Fruit fly (Drosophila melanogaster) Kc167 (cell line): ENCODE results near the gene CG9784.
A peak's percentile ranks its signal among the peaks of the same experiment; 100 is the strongest.

Source experiments
- Myc ChIP-seq: fragments of >200 bp; optimal IDR thresholded peaks from 2 replicates; lab custom pipeline; 2017; ENCODE audit warnings: missing external identifiers
- Sin3A ChIP-seq: fragments of >200 bp; optimal IDR thresholded peaks from 2 replicates; lab custom pipeline; 2018; ENCODE audit warnings: missing external identifiers
- h ChIP-seq: fragments of >200 bp; optimal IDR thresholded peaks from 3 replicates; lab custom pipeline; 2018; ENCODE audit warnings: missing external identifiers
- insv ChIP-seq: fragments of >200 bp; optimal IDR thresholded peaks from 3 replicates; lab custom pipeline; 2018; ENCODE audit warnings: missing external identifiers
- psq ChIP-seq: fragments of >200 bp; optimal IDR thresholded peaks from 2 replicates; lab custom pipeline; 2017; ENCODE audit warnings: missing external identifiers
- ttk ChIP-seq: sonication (Bioruptor generic); optimal IDR thresholded peaks from 2 replicates; lab custom pipeline; 2017; ENCODE audit warnings: missing external identifiers

CG9784 gene

DNA sequence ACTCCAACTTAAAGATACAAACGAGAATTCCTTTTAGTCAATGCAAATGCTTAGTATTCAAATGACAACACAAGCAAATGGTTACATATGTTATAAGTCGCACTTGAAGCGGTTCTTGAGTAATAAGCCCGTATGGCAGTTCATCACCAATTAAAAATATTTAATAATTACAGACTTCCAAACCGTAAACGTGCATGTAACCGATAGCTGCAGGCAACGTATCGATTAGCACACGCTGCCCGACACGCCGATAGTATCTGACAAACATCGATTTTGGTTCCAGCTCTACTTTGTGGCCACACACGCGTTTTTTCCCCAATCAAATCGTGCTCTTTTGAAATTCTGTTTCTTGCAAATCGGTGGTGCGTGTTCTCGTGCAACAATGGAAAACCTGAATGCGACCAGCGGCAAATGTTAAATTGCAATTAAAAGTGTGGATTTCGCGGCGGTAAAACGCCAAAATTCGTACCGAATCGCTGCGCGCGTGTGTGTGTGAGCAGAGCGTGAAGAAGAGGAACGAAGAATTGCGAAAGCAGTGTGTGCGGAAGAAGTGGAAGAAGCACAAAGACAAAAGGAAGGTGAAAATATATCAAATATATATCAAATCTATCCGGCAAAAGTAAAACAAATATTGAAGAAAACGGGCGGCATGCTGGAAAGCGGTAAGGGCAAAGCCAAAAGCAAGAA, at the start of gene CG9784, which contains the start of gene Nup153:
Gene CG9784, minus strand, starts transcription at position 238 of the 687 bp plus-strand sequence.
Gene Nup153, plus strand, starts transcription at position 264 of the 687 bp plus-strand sequence.
- TF ChIP-seq Sin3A (lab: Kevin White, UChicago) (no peak), Myc (lab: Kevin White, UChicago) (no peak), insv (lab: Kevin White, UChicago) (no peak), h (lab: Kevin White, UChicago) (no peak), ttk (lab: Kevin White, UChicago) (no peak), psq (no peak)

DNA sequence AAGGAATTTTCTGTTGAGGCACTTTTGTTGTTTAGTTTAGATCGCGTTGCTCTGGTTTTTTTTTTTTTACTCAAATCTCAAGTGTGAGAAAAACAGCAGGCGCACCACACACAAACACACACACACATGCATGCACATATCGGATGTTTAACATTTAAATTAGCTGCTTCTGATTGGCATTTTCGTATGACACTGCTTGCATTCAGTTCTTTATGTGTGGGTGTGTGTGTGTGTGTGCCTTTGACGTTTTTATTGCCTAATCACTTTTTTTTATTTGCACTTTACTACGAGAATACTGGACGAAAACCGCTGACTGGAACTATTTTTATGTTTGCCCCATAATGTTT, 49.4 kb upstream of the CG9784 start:
- TF ChIP-seq Myc (lab: Kevin White, UChicago) = no peak
- no peak for TF ChIP-seq h (lab: Kevin White, UChicago)
- TF ChIP-seq insv (lab: Kevin White, UChicago) = no peak
- no peak for TF ChIP-seq Sin3A (lab: Kevin White, UChicago)
- TF ChIP-seq ttk (lab: Kevin White, UChicago) = no peak

DNA sequence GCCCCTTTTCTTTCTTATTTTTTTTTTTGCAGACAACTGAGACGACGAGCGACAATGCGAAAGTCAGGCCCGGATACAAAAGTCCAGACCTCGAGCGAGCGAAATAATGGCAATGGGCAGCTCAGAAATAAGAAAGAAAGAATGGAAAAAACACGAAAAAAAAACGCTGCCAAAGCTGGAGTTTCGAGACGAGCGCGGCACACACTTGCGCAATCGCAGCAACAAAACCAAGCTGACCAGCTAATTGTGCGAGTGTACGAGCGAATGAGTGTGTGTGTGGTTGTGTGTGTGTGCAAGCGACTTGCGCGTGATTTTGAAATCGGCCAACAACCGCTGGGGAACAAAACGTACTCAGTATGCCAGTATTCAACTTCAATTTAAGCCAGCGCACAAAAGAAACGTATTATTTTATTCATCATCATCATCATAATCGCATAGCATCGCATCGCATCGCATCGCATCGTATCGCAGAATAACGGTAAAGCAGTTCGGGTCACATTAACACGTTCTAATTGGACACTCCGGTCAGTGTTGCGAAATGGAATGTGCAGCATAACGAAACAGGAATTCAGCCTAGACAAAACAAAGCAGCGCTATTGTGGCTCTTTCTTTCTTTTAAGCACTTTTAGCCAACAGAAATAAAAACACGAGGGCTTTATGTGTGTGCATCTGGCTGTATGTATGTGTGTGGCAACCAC, 48.9 kb upstream of the CG9784 start:
- TF ChIP-seq h (lab: Kevin White, UChicago) (no peak), insv (lab: Kevin White, UChicago) (no peak), Myc (lab: Kevin White, UChicago) (no peak), Sin3A (lab: Kevin White, UChicago) (no peak), ttk (lab: Kevin White, UChicago) (no peak), psq (no peak)

DNA sequence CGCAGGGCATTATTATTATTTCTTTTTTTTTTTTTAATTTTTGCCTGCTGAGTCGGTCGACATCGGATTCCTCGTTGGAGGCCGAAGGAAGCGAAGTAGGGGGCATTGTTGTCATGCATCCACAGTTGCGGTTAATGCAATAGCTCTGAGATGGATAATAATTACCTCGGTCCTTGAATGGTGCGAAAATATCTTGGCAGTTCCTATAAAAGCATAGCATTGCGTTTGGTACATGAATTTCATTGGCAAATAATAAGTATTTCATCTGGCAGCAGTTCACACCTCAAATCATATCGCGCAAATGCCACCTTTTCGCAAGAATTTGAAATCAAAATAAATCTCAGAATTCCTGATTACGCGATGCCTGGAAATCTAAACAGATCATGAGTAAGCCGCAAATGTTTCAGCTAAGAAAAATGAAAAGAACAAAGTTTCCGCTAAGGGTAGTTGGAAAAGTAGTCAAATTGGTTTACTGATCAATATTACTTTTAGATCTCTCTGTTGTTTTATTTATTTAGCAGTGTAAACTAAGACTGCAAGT, 48.1 kb upstream of the CG9784 start:
- TF ChIP-seq Myc (lab: Kevin White, UChicago) (no peak), Sin3A (lab: Kevin White, UChicago) (no peak), insv (lab: Kevin White, UChicago) (no peak)

DNA sequence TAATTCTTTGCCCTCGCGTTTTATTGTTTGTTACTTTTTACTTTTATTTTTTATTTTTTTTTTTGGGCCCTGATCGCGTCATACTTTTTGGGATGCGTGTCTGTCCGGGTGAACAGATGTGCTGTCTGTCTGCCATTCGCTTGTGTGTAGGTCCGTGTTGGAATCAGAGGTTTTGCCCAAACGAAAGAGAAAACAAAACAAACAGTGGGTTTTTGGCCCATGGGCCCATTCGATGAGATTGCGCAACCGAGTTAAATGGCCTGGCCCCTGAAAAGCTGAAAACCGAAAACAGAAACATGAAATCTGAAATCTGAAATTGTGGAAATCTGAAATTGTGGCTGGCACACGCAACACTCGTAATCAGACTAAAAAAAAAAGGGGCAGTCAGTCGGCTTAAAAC, 46.5 kb upstream of the CG9784 start:
- no peak for TF ChIP-seq h (lab: Kevin White, UChicago)
- TF ChIP-seq Myc (lab: Kevin White, UChicago) = no peak
- no peak for TF ChIP-seq insv (lab: Kevin White, UChicago)
- no peak for TF ChIP-seq ttk (lab: Kevin White, UChicago)
- no peak for TF ChIP-seq psq

DNA sequence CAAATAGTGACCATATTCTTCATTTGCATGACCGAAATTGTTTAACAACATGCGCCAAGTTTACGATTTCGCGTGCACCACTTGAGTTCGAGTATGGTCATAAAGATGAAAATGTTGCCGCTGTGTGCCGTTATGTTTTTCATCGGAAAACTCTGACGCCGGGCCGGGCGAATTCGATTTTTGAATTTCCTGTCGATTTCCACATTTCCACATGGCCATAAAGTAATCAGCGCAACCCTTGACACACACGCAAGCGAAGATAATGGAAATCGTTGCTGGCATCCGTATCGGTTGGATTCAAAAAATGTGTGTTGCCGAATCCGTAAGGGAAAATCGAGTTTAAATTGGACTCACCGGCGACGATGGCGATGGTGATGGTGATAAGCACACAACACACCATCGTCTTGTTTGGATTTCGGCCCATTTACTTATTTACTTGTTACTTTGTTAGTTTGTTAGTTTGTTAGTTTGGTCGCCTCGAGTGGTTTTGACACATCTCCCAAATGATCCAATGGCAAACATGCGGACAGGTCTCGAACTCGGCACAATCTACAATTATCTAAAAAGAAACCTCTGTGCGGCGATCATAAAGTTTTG, 45.6 kb upstream of the CG9784 start:
- TF ChIP-seq ttk (lab: Kevin White, UChicago) (no peak), psq (no peak), Myc (lab: Kevin White, UChicago) (no peak), h (lab: Kevin White, UChicago) (no peak), insv (lab: Kevin White, UChicago) (no peak), Sin3A (lab: Kevin White, UChicago) (no peak)

DNA sequence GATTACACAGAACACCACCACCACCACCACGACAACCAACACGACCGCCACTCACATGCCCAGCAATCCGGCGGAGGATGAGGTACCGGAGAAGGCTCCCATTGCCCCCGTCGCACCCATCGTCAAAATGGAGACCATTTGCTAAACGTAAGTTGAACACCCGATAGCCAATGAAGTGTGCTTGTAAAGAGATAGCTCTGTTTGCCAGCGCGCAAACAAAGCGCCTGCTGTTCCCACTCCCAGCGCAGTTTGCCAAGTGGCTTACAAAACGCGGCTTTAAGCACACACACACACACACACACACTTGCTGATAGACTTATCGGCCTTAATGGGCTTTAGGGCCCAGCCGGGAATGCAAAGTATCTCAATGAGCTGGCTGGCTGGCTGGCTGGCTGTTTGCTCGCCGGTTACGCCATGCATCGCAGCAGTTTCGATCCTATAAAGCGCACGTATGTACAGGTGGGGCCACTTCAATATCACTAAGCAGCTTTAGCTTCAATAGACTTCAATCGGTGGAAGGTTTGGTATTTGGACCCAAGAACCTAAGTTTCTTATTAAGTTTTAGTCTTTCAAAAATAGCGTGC, 44.4 kb upstream of the CG9784 start:
- TF ChIP-seq Myc (lab: Kevin White, UChicago) (no peak), psq (no peak), ttk (lab: Kevin White, UChicago) (no peak), h (lab: Kevin White, UChicago) (no peak), Sin3A (lab: Kevin White, UChicago) (no peak), insv (lab: Kevin White, UChicago) (no peak)

DNA sequence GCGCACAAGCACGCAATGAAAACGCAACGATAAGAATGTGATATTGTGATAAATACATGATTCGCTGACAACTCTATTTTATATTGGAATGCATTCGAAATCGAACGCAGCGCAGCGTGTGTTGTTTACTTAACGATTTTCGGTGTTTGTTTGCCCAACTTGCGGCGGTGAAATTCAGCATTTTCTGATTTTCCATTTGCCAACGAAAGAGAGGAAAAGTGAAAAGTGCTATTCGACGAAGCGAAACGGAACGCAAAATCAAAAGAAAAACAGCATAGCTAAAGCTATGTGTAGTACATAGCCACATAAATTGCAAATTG, 42.0 kb upstream of the CG9784 start:
- TF ChIP-seq psq = no peak
- no peak for TF ChIP-seq insv (lab: Kevin White, UChicago)
- TF ChIP-seq Myc (lab: Kevin White, UChicago) = no peak
- no peak for TF ChIP-seq ttk (lab: Kevin White, UChicago)
- no peak for TF ChIP-seq Sin3A (lab: Kevin White, UChicago)
- TF ChIP-seq h (lab: Kevin White, UChicago) = no peak

DNA sequence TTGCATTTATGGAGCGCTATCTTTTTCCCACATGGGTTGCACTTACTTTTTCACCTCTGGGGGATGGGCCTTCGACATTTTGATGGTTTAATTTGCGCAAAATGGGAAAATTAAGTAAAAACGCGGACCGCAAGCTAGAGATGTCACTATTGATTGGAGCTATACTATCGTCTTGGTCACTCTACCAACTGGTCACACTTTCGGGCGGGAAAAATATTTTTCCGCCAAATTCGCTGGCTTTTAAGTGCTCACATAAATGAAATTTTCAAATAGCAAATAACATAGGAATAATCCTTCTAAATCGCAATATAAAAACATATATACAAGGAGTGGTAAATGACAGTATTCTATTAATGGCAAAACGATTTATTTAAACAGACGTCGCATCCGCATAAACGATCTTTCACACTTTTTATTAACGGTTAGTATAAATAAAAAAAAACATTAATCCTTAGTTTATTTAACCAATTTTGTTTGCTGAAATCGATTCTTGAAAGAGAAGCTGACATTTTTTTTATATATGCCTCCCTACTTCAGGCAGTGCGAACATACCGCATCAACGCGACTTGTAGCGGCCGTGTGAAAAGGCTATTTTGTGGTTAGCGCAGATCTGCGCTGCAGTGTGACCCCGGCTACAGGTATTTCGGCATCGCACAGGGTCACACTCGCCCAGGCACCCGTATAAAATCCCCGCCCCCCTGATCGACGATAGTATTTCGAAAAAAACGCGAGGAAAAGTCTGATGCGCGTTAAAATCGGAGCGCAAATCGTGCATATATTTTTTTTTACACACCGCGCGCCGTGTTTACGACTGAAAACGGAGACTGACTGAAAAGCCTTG, 41.5 kb upstream of the CG9784 start, which contains the start of the genes SNRPG and mthl1:
Gene SNRPG, minus strand, starts transcription at position 160 of the 841 bp plus-strand sequence.
Gene mthl1, plus strand, starts transcription at position 709 of the 841 bp plus-strand sequence.
- TF ChIP-seq Sin3A (lab: Kevin White, UChicago) (no peak), ttk (lab: Kevin White, UChicago) (no peak), Myc (lab: Kevin White, UChicago) (no peak), psq (no peak), h (lab: Kevin White, UChicago) (no peak), insv (lab: Kevin White, UChicago) (no peak)

DNA sequence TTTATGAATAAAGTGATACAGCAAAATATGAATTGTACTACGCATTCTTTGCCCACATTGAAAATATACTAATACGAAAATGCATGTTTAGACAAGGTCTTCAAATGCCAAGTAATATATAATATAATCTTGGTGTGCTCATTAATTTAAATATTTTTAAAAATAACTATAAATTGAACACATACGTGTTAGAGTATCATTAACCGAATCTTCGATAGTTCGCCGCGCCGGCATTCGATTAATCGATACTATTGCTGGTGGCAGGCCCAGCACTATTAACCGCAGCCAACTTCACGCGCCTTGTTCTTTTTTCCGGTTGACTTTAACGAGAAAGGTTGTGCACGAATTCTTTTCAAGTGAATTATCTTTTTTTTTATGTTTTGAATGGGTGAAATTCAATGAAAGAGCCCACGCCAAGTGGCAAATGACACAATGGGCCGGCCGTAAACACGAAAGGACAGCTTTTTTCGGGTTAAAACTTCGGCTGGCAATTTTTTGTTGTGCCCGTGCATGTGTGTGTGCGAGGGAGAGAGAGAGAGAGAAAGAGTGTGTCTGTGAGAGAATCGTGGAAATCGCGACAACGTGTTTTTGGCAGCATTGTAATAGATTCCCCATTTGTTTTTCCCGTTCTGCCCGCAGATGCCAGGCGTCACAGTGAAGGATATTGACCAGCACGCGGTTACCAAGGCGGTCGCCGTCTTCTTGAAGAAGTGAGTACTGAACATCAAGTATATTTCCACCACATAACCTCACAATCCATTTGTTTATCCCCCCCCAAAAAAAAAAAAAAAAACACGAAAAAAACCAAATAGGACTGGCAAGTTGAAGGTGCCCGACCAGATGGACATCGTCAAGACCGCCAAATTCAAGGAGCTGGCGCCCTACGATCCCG, 38.8 kb upstream of the CG9784 start, which contains the start of gene RpS19a:
Gene RpS19a, plus strand, starts transcription at position 301 of the 892 bp plus-strand sequence.
- TF ChIP-seq psq (peak; percentile 98), h (lab: Kevin White, UChicago) (no peak)
